Worm (Caenorhabditis elegans): ENCODE measurements around the gene F35G12.12.

- no peak for TF ChIP-seq ceh-82 (tag; optimal IDR thresholded peaks at IDR 0.05)
- no peak for TF ChIP-seq mab-5 (tag; optimal IDR thresholded peaks at IDR 0.05)
- no peak for TF ChIP-seq R02D3.7 (tag; optimal IDR thresholded peaks at IDR 0.05)
- TF ChIP-seq skn-1 (tag; optimal IDR thresholded peaks at IDR 0.05), result no peak
These were observed 26.2 kb upstream of the F35G12.12 start for ce11 chrIII:4555345-4555744.

Data from whole organism, L2 larva.